Fruit fly (Drosophila melanogaster) whole organism, prepupa: ENCODE data around the gene nAChRbeta3.

Experiments used
- CG10631 ChIP-seq: fragments of 200-800 bp; sonication (Bioruptor generic); optimal IDR thresholded peaks from 2 replicates; lab custom pipeline; 2016; ENCODE audit warnings: missing biosample characterization, missing genetic modification characterization
- CG10669 ChIP-seq: fragments of 200-800 bp; sonication (Bioruptor generic); optimal IDR thresholded peaks from 3 replicates; lab custom pipeline; 2018; ENCODE audit warnings: missing biosample characterization, mild to moderate bottlenecking, missing genetic modification characterization, moderate library complexity
- CG11294 ChIP-seq: fragments of 200-800 bp; sonication (Bioruptor generic); IDR thresholded peaks from 2 replicates; pipeline ENCODE4 v1.3.6; 2022; ENCODE audit warnings: missing biosample characterization, missing genetic modification characterization
- CG11762 ChIP-seq: fragments of 200-800 bp; sonication (Bioruptor generic); optimal IDR thresholded peaks from 3 replicates; lab custom pipeline; 2016; ENCODE audit warnings: missing biosample characterization, missing genetic modification characterization; ENCODE audit not compliant: insufficient read depth
- CG11902 ChIP-seq: fragments of 200-800 bp; sonication (Bioruptor generic); optimal IDR thresholded peaks from 3 replicates; lab custom pipeline; 2016; ENCODE audit warnings: missing biosample characterization, missing genetic modification characterization
- CG16779 ChIP-seq: fragments of 200-800 bp; sonication (Bioruptor generic); optimal IDR thresholded peaks from 3 replicates; lab custom pipeline; 2017; ENCODE audit warnings: missing biosample characterization, mild to moderate bottlenecking, missing genetic modification characterization
- CG3032 ChIP-seq: fragments of 200-800 bp; optimal IDR thresholded peaks from 2 replicates; lab custom pipeline; 2019; ENCODE audit warnings: missing biosample characterization, mild to moderate bottlenecking, missing genetic modification characterization, moderate library complexity
- CG31627 ChIP-seq: fragments of 200-800 bp; sonication (Bioruptor generic); optimal IDR thresholded peaks from 3 replicates; lab custom pipeline; 2016; ENCODE audit warnings: missing biosample characterization, missing genetic modification characterization
- CG32006 ChIP-seq: fragments of 200-800 bp; sonication (Bioruptor generic); optimal IDR thresholded peaks from 3 replicates; lab custom pipeline; 2017; ENCODE audit warnings: missing biosample characterization, mild to moderate bottlenecking, missing genetic modification characterization
- CG3919 ChIP-seq: fragments of 200-800 bp; sonication (Bioruptor generic); optimal IDR thresholded peaks from 3 replicates; lab custom pipeline; 2016; ENCODE audit warnings: missing biosample characterization, missing genetic modification characterization
- CG4318 ChIP-seq: fragments of 200-800 bp; sonication (Bioruptor generic); optimal IDR thresholded peaks from 3 replicates; lab custom pipeline; 2017; ENCODE audit warnings: missing biosample characterization, mild to moderate bottlenecking, missing genetic modification characterization
- CG6808 ChIP-seq: fragments of 200-800 bp; sonication (Bioruptor generic); optimal IDR thresholded peaks from 3 replicates; lab custom pipeline; 2017; ENCODE audit warnings: missing biosample characterization, missing genetic modification characterization, mild to moderate bottlenecking, moderate library complexity, missing genetic modification reagents
- CG6854 ChIP-seq: fragments of 200-800 bp; sonication (Bioruptor generic); optimal IDR thresholded peaks from 2 replicates; lab custom pipeline; 2017; ENCODE audit warnings: missing biosample characterization, mild to moderate bottlenecking, missing genetic modification characterization
- CG7368 ChIP-seq: fragments of 200-800 bp; sonication (Bioruptor generic); optimal IDR thresholded peaks from 3 replicates; lab custom pipeline; 2016; ENCODE audit warnings: missing biosample characterization, missing genetic modification characterization
- Eip78C ChIP-seq: fragments of 200-800 bp; sonication (Bioruptor generic); peaks from one replicate; lab custom pipeline; 2016; ENCODE audit warnings: missing biosample characterization, missing genetic modification characterization
- Ets21C ChIP-seq: fragments of 200-800 bp; sonication (Bioruptor generic); optimal IDR thresholded peaks from 3 replicates; lab custom pipeline; 2016; ENCODE audit warnings: missing biosample characterization, missing genetic modification characterization
- Gug ChIP-seq: fragments of 200-800 bp; sonication (Bioruptor generic); IDR thresholded peaks from 2 replicates; pipeline ENCODE4 v1.3.6; 2022; ENCODE audit warnings: missing biosample characterization, missing genetic modification characterization
- Hr39 ChIP-seq: fragments of 200-800 bp; sonication (Bioruptor generic); optimal IDR thresholded peaks from 2 replicates; lab custom pipeline; 2016; ENCODE audit warnings: missing biosample characterization, missing genetic modification characterization
- Met ChIP-seq: fragments of 200-800 bp; sonication (Bioruptor generic); optimal IDR thresholded peaks from 3 replicates; lab custom pipeline; 2016; ENCODE audit warnings: missing biosample characterization, missing genetic modification characterization
- OdsH ChIP-seq: fragments of 200-800 bp; sonication (Bioruptor generic); optimal IDR thresholded peaks from 3 replicates; lab custom pipeline; 2016; ENCODE audit warnings: missing biosample characterization, missing genetic modification characterization
- Smox ChIP-seq: fragments of 200-800 bp; sonication (Bioruptor generic); optimal IDR thresholded peaks from 3 replicates; lab custom pipeline; 2016; ENCODE audit warnings: missing biosample characterization, missing genetic modification characterization
- Sox102F ChIP-seq: fragments of 200-800 bp; sonication (Bioruptor generic); optimal IDR thresholded peaks from 2 replicates; lab custom pipeline; 2016; ENCODE audit warnings: missing biosample characterization, mild to moderate bottlenecking, missing genetic modification characterization
- Sox14 ChIP-seq: fragments of 200-800 bp; sonication (Bioruptor generic); optimal IDR thresholded peaks from 3 replicates; lab custom pipeline; 2016; ENCODE audit warnings: missing biosample characterization, missing genetic modification characterization
- Sox15 ChIP-seq: fragments of 200-800 bp; sonication (Bioruptor generic); optimal IDR thresholded peaks from 3 replicates; lab custom pipeline; 2016; ENCODE audit warnings: missing biosample characterization, missing genetic modification characterization
- acj6 ChIP-seq: fragments of 200-800 bp; sonication (Bioruptor generic); optimal IDR thresholded peaks from 3 replicates; lab custom pipeline; 2016; ENCODE audit warnings: missing biosample characterization, missing genetic modification characterization
- cyc ChIP-seq: fragments of 200-800 bp; sonication (Bioruptor generic); optimal IDR thresholded peaks from 3 replicates; lab custom pipeline; 2016; ENCODE audit warnings: missing biosample characterization, missing genetic modification characterization
- dac ChIP-seq: fragments of 200-800 bp; sonication (Bioruptor generic); optimal IDR thresholded peaks from 2 replicates; lab custom pipeline; 2017; ENCODE audit warnings: missing biosample characterization, mild to moderate bottlenecking, missing genetic modification characterization
- esn ChIP-seq: fragments of 200-800 bp; sonication (Bioruptor generic); optimal IDR thresholded peaks from 2 replicates; lab custom pipeline; 2016; ENCODE audit warnings: missing biosample characterization, mild to moderate bottlenecking, missing genetic modification characterization, moderate library complexity
- fd59A ChIP-seq: fragments of 200-800 bp; sonication (Bioruptor generic); optimal IDR thresholded peaks from 2 replicates; lab custom pipeline; 2017; ENCODE audit warnings: missing biosample characterization, mild to moderate bottlenecking, missing genetic modification characterization, missing genetic modification reagents
- lz ChIP-seq: fragments of 200-800 bp; sonication (Bioruptor generic); optimal IDR thresholded peaks from 3 replicates; lab custom pipeline; 2016; ENCODE audit warnings: missing biosample characterization, missing genetic modification characterization
- net ChIP-seq: fragments of 200-800 bp; sonication (Bioruptor generic); optimal IDR thresholded peaks from 3 replicates; lab custom pipeline; 2016; ENCODE audit warnings: missing biosample characterization, missing genetic modification characterization
- pdm3 ChIP-seq: fragments of 200-800 bp; sonication (Bioruptor generic); optimal IDR thresholded peaks from 3 replicates; lab custom pipeline; 2016; ENCODE audit warnings: missing biosample characterization, missing genetic modification characterization
- salr ChIP-seq, 2 experiments: fragments of 200-800 bp; sonication (Bioruptor generic); optimal IDR thresholded peaks; 3 replicates each; lab custom pipeline; 2016 to 2018; ENCODE audit warnings: missing biosample characterization in 2 of 2, missing genetic modification characterization in 2 of 2, mild to moderate bottlenecking in 1 of 2
- ss ChIP-seq, 2 experiments: fragments of 200-800 bp; sonication (Bioruptor generic); optimal IDR thresholded peaks; 2 replicates in 1 of 2; 3 replicates in 1 of 2; lab custom pipeline; 2017 to 2018; ENCODE audit warnings: mild to moderate bottlenecking in 2 of 2, missing biosample characterization in 2 of 2, missing genetic modification characterization in 2 of 2, moderate library complexity in 1 of 2
- svp ChIP-seq: fragments of 200-800 bp; sonication (Bioruptor generic); peaks from one replicate; lab custom pipeline; 2016; ENCODE audit warnings: missing biosample characterization, missing genetic modification characterization
- topi ChIP-seq: fragments of 200-800 bp; sonication (Bioruptor generic); optimal IDR thresholded peaks from 3 replicates; lab custom pipeline; 2016; ENCODE audit warnings: missing biosample characterization, missing genetic modification characterization

The nAChRbeta3 gene

DNA sequence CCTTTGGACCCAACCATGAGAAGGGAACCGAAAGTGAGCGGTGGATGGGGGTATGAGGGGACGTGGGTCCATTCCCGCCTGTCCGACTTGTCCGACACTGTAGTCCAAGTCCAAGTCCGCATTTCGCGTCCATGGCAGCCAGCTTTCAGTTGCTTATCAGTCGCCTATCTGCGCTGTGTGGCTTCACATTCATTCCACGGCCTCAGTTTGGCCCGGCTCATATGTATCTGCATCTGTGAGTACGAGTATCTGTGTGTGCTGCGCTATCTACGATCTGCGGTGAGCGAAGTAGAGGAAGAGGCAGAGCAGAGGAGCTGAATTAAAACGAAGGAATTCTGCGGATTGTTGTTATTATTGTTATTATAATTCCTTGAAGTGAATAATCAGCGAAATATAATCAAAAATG, 20.4 kb upstream of the nAChRbeta3 start (continued):
- TF ChIP-seq CG4318 (GFP tag; lab: Kevin White, UChicago) (no peak), pdm3 (GFP tag; lab: Kevin White, UChicago) (no peak), acj6 (GFP tag; lab: Kevin White, UChicago) (no peak), Sox14 (peak; percentile 13), CG31627 (GFP tag; lab: Kevin White, UChicago) (no peak), CG16779 (tag; lab: Kevin White, UChicago) (peak; percentile 60), CG11294 (GFP tag; lab: Robert Waterston, UW) (no peak), CG7368 (GFP tag; lab: Kevin White, UChicago) (peak; percentile 4), CG10631 (GFP tag; lab: Kevin White, UChicago) (no peak), CG11762 (GFP tag; lab: Kevin White, UChicago) (no peak), dac (no peak), salr (GFP tag; optimal IDR thresholded peaks at IDR 0.05; lab: Kevin White, UChicago) (peak in 1 of 2 experiments; percentile 29)

- no peak for TF ChIP-seq CG3919 (GFP tag; lab: Kevin White, UChicago)
- TF ChIP-seq dac = no peak
- TF ChIP-seq net = no peak
Measured at dm6 chr2L:525547-526180, 19.3 kb upstream of the nAChRbeta3 start.

DNA sequence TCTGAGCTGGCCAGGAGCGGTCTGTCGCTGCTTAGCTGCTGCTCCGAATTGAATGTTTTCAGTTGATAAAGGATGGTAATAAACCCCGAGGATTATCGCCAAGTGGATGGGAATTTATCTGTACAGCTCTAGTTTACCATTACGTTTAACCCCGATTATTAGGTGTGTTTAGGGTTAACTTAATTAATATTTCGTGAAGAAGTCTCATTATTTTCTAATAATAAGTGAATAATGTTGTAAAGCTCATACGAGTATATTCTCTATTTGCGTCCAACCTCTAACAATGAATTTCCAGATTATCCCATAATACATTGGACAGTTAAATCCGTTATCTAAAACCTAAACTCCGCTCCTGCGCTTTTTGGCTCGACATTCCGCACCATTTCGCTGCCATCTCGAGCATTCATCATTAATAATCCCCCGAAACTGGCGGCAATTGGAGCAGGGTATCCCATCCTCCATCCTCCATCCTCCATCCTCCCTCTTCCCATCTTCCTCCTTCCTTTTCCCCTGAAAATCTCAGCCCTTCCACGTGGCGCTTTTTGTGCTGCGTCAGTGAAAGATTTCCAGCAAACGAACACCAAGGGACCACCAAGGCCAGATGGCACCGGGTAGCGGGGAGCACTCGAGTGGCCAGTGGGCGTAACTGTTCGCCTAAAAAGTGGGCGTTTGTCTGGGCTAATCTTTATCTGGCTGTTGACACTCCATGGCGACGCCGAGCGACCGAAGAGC, 18.6 kb upstream of the nAChRbeta3 start:
- TF ChIP-seq topi (GFP tag; lab: Kevin White, UChicago) = peak; percentile 19
- TF ChIP-seq Ets21C (GFP tag; lab: Kevin White, UChicago) = peak; percentile 51
- no peak for TF ChIP-seq CG7368 (GFP tag; lab: Kevin White, UChicago)
- peak; percentile 18 for TF ChIP-seq pdm3 (GFP tag; lab: Kevin White, UChicago)
- no peak for TF ChIP-seq CG6854
- no peak for TF ChIP-seq Gug (GFP tag; lab: Robert Waterston, UW)
- TF ChIP-seq Hr39 (GFP tag; lab: Kevin White, UChicago) = peak; percentile 10
- TF ChIP-seq CG32006 (GFP tag; lab: Kevin White, UChicago) = no peak
- TF ChIP-seq Sox102F (GFP tag; lab: Kevin White, UChicago) = peak; percentile 27
- peak in 1 of 2 experiments; percentile 27 for TF ChIP-seq ss (GFP tag; optimal IDR thresholded peaks at IDR 0.05; lab: Kevin White, UChicago)
- TF ChIP-seq OdsH (GFP tag; lab: Kevin White, UChicago) = peak; percentile 17
- peak; percentile 53 for TF ChIP-seq esn
- peak; percentile 43 for TF ChIP-seq CG31627 (GFP tag; lab: Kevin White, UChicago)
- TF ChIP-seq acj6 (GFP tag; lab: Kevin White, UChicago) = peak; percentile 1
- peak; percentile 2 for TF ChIP-seq Smox (GFP tag; lab: Kevin White, UChicago)
- TF ChIP-seq fd59A (GFP tag; lab: Kevin White, UChicago) = peak; percentile 0
- TF ChIP-seq svp = peak; percentile 73
- peak; percentile 29 for TF ChIP-seq CG3032 (tag; lab: Kevin White, UChicago)
- TF ChIP-seq CG11902 (GFP tag; lab: Kevin White, UChicago) = peak; percentile 37
- TF ChIP-seq cyc (GFP tag; lab: Kevin White, UChicago) = peak; percentile 34
- TF ChIP-seq CG6808 = peak; percentile 40
- peak; percentile 83 for TF ChIP-seq Eip78C
- peak; percentile 15 for TF ChIP-seq CG10669 (GFP tag; lab: Kevin White, UChicago)
- peak; percentile 20 for TF ChIP-seq lz (GFP tag; lab: Kevin White, UChicago)
- TF ChIP-seq Met = peak; percentile 53
- TF ChIP-seq Sox15 (GFP tag; lab: Kevin White, UChicago) = no peak
